Worm (Caenorhabditis elegans): ENCODE results near the gene fbxc-55.

DNA sequence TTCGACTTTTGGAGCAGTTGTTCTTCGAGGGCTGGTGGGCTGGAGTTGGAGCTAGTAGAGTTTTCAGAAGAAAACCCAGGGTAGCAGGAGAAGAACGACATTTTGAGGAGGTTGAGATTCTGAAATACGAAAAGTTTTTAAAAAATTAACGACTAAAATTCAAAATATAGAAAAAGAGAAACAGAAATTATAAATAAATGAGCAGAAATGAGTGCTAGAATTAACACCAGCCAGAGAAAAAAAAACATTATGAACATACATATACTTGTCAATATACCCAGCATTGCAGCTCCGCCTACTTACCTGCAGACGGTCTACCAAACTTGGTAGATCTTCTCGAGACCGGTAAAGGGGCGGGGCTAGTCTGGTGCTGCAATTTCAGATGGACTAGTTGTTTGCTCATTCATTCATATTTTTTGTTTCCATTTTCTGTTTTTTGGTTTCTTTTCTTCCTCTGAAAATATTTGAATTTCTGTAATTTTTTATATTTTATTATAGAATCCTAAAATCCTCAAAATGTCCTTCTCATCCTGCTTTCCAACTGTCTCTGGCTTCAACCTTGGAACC, 36.5 kb upstream of the fbxc-55 start, which contains the start of the genes ZC239.20 and ZC239.21:
- TF ChIP-seq snpc-4 (tag; optimal IDR thresholded peaks at IDR 0.05): no peak
- TF ChIP-seq ama-1 (optimal IDR thresholded peaks at IDR 0.05): no peak
- no peak for TF ChIP-seq dmd-9 (GFP tag; IDR thresholded peaks at IDR 0.05)
- no peak for TF ChIP-seq pha-4 (GFP tag; IDR thresholded peaks at IDR 0.05)
- no peak for TF ChIP-seq pha-4 (tag; optimal IDR thresholded peaks at IDR 0.05)
- TF ChIP-seq jun-1 (tag; optimal IDR thresholded peaks at IDR 0.05): no peak
- no peak for TF ChIP-seq lin-13 (GFP tag; optimal IDR thresholded peaks at IDR 0.05)
- no peak for TF ChIP-seq ZK546.5 (tag; optimal IDR thresholded peaks at IDR 0.05)
- TF ChIP-seq hlh-30 (tag; optimal IDR thresholded peaks at IDR 0.05; ENCODE audit: insufficient read depth): no peak
- no peak for TF ChIP-seq nhr-28 (tag; optimal IDR thresholded peaks at IDR 0.05)
- TF ChIP-seq egl-27 (tag; optimal IDR thresholded peaks at IDR 0.05): no peak
- no peak for TF ChIP-seq unc-62 (GFP tag; optimal IDR thresholded peaks at IDR 0.05 in 1 of 2)
- no peak for TF ChIP-seq unc-62 (tag; optimal IDR thresholded peaks at IDR 0.05)
